Fruit fly (Drosophila melanogaster) whole organism, embryonic: ENCODE measurements around the gene CG6607.

ENCODE experiments used
- ATbp ChIP-seq: fragments of 200-800 bp; sonication (Bioruptor generic); optimal IDR thresholded peaks from 2 replicates; lab custom pipeline; 2017; ENCODE audit warnings: missing biosample characterization, mild to moderate bottlenecking, missing genetic modification characterization, missing genetic modification reagents
- Atf-2 ChIP-seq: fragments of 200-800 bp; sonication (Bioruptor generic); optimal IDR thresholded peaks from 2 replicates; lab custom pipeline; 2016; ENCODE audit warnings: missing biosample characterization, missing genetic modification characterization
- CG11085 ChIP-seq: fragments of 200-800 bp; sonication (Bioruptor generic); IDR thresholded peaks from 2 replicates; pipeline ENCODE4 v1.3.6; 2022; ENCODE audit warnings: missing biosample characterization, missing genetic modification characterization
- CG11504 ChIP-seq: fragments of 200-800 bp; sonication (Bioruptor generic); optimal IDR thresholded peaks from 3 replicates; lab custom pipeline; 2019; ENCODE audit warnings: missing biosample characterization, mild to moderate bottlenecking, missing genetic modification characterization, moderate library complexity
- CG11696 ChIP-seq: fragments of 200-800 bp; sonication (Bioruptor generic); IDR thresholded peaks from 2 replicates; pipeline ENCODE4 v1.3.6; 2022; ENCODE audit warnings: missing biosample characterization, missing genetic modification characterization
- CG12659 ChIP-seq: fragments of 200-800 bp; sonication (Bioruptor generic); optimal IDR thresholded peaks from 3 replicates; lab custom pipeline; 2017; ENCODE audit warnings: mild to moderate bottlenecking, missing biosample characterization, missing genetic modification reagents, missing genetic modification characterization
- CG13296 ChIP-seq: fragments of 200-800 bp; sonication (Bioruptor generic); optimal IDR thresholded peaks from 3 replicates; lab custom pipeline; 2018; ENCODE audit warnings: missing biosample characterization, mild to moderate bottlenecking, missing genetic modification characterization
- CG14667 ChIP-seq: fragments of 200-800 bp; sonication (Bioruptor generic); IDR thresholded peaks from 2 replicates; pipeline ENCODE4 v1.3.6; 2022; ENCODE audit warnings: missing biosample characterization, missing genetic modification characterization
- CG14860 ChIP-seq: fragments of 200-800 bp; sonication (Bioruptor generic); IDR thresholded peaks from 3 replicates; pipeline ENCODE4 v1.3.6; 2022; ENCODE audit warnings: missing biosample characterization, missing genetic modification characterization; ENCODE audit not compliant: partially characterized antibody
- CG17361 ChIP-seq: fragments of 200-800 bp; sonication (Bioruptor generic); IDR thresholded peaks from 3 replicates; pipeline ENCODE4 v1.3.6; 2022; ENCODE audit warnings: missing biosample characterization, missing genetic modification characterization
- CG1832 ChIP-seq: fragments of 200-800 bp; sonication (Bioruptor generic); optimal IDR thresholded peaks from 2 replicates; lab custom pipeline; 2017; ENCODE audit warnings: missing biosample characterization, mild to moderate bottlenecking, missing genetic modification characterization, inconsistent platforms
- CG18619 ChIP-seq: fragments of 200-800 bp; sonication (Bioruptor generic); optimal IDR thresholded peaks from 3 replicates; lab custom pipeline; 2017; ENCODE audit warnings: missing biosample characterization, mild to moderate bottlenecking, missing genetic modification characterization
- CG31224 ChIP-seq: fragments of 200-800 bp; sonication (Bioruptor generic); IDR thresholded peaks from 2 replicates; pipeline ENCODE4 v1.3.6; 2022; ENCODE audit warnings: missing biosample characterization, missing genetic modification characterization
- CG3163 ChIP-seq: fragments of 200-800 bp; sonication (Bioruptor generic); optimal IDR thresholded peaks from 3 replicates; lab custom pipeline; 2016; ENCODE audit warnings: missing biosample characterization, missing genetic modification characterization
- CG34376 ChIP-seq: fragments of 200-800 bp; sonication (Bioruptor generic); optimal IDR thresholded peaks from 2 replicates; lab custom pipeline; 2018; ENCODE audit warnings: missing biosample characterization, mild to moderate bottlenecking, missing genetic modification characterization
- CG6254 ChIP-seq: fragments of 200-800 bp; sonication (Bioruptor generic); optimal IDR thresholded peaks from 3 replicates; lab custom pipeline; 2017; ENCODE audit warnings: mild to moderate bottlenecking, missing biosample characterization, missing genetic modification reagents, missing genetic modification characterization
- CG6272 ChIP-seq: fragments of 200-800 bp; sonication (Bioruptor generic); IDR thresholded peaks from 2 replicates; pipeline ENCODE4 v1.3.6; 2022; ENCODE audit warnings: missing biosample characterization, missing genetic modification characterization
- CG6765 ChIP-seq: fragments of 200-800 bp; sonication (Bioruptor generic); optimal IDR thresholded peaks from 3 replicates; lab custom pipeline; 2017; ENCODE audit warnings: missing biosample characterization, mild to moderate bottlenecking, missing genetic modification characterization
- CG6813 ChIP-seq: fragments of 200-800 bp; sonication (Bioruptor generic); optimal IDR thresholded peaks from 2 replicates; lab custom pipeline; 2017; ENCODE audit warnings: missing biosample characterization, missing genetic modification characterization, mild to moderate bottlenecking, moderate library complexity, missing genetic modification reagents
- CG9215 ChIP-seq: fragments of 200-800 bp; sonication (Bioruptor generic); IDR thresholded peaks from 2 replicates; pipeline ENCODE4 v1.3.6; 2022; ENCODE audit warnings: missing biosample characterization, missing genetic modification characterization
- CG9876 ChIP-seq: fragments of 200-800 bp; sonication (Bioruptor generic); optimal IDR thresholded peaks from 2 replicates; lab custom pipeline; 2016; ENCODE audit warnings: missing biosample characterization, missing genetic modification characterization
- CG9932 ChIP-seq: fragments of 200-800 bp; sonication (Bioruptor generic); IDR thresholded peaks from 2 replicates; pipeline ENCODE4 v1.3.6; 2022; ENCODE audit warnings: missing biosample characterization, missing genetic modification characterization
- Camta ChIP-seq: fragments of 200-800 bp; sonication (Bioruptor generic); optimal IDR thresholded peaks from 2 replicates; lab custom pipeline; 2016; ENCODE audit warnings: missing biosample characterization, missing genetic modification characterization
- CrebB ChIP-seq: fragments of 200-800 bp; sonication (Bioruptor generic); optimal IDR thresholded peaks from 3 replicates; lab custom pipeline; 2018; ENCODE audit warnings: missing biosample characterization, mild to moderate bottlenecking, missing genetic modification characterization
- Gsc ChIP-seq: fragments of 200-800 bp; sonication (Bioruptor generic); IDR thresholded peaks from 2 replicates; pipeline ENCODE4 v1.3.6; 2022; ENCODE audit warnings: missing biosample characterization, missing genetic modification characterization
- HLH4C ChIP-seq: fragments of 200-800 bp; sonication (Bioruptor generic); IDR thresholded peaks from 3 replicates; pipeline ENCODE4 v1.3.6; 2022; ENCODE audit warnings: missing biosample characterization, missing genetic modification characterization; ENCODE audit not compliant: partially characterized antibody
- HmgZ ChIP-seq: fragments of 200-800 bp; sonication (Bioruptor generic); optimal IDR thresholded peaks from 2 replicates; lab custom pipeline; 2018; ENCODE audit warnings: missing biosample characterization, mild to moderate bottlenecking, missing genetic modification characterization
- Hmr ChIP-seq: fragments of 200-800 bp; sonication (Bioruptor generic); optimal IDR thresholded peaks from 3 replicates; lab custom pipeline; 2017; ENCODE audit warnings: mild to moderate bottlenecking, missing biosample characterization, missing genetic modification reagents, missing genetic modification characterization
- Hr39 ChIP-seq: fragments of >200 bp; optimal IDR thresholded peaks from 2 replicates; lab custom pipeline; 2017
- Hr78 ChIP-seq, 2 experiments: fragments of 200-800 bp in 1 of 2; fragments of >200 bp in 1 of 2; sonication (Bioruptor generic) in 1 of 2; optimal IDR thresholded peaks; 2 replicates each; lab custom pipeline; 2017 to 2019; ENCODE audit warnings: missing biosample characterization in 2 of 2, missing genetic modification characterization in 2 of 2, mild to moderate bottlenecking in 1 of 2, moderate library complexity in 1 of 2
- Med ChIP-seq: fragments of 200-800 bp; sonication (Bioruptor generic); peaks from one replicate; lab custom pipeline; 2016; ENCODE audit warnings: missing biosample characterization, missing genetic modification characterization, mild to moderate bottlenecking, inconsistent platforms, moderate library complexity
- Mrtf ChIP-seq: fragments of 200-800 bp; sonication (Bioruptor generic); IDR thresholded peaks from 3 replicates; pipeline ENCODE4 v1.3.6; 2022; ENCODE audit warnings: missing biosample characterization, missing genetic modification characterization
- NC2β ChIP-seq: fragments of 200-800 bp; sonication (Bioruptor generic); optimal IDR thresholded peaks from 2 replicates; lab custom pipeline; 2016; ENCODE audit warnings: missing biosample characterization, missing genetic modification characterization
- Nf-YB ChIP-seq: fragments of 200-800 bp; sonication (Bioruptor generic); optimal IDR thresholded peaks from 3 replicates; lab custom pipeline; 2019; ENCODE audit warnings: missing biosample characterization, mild to moderate bottlenecking, missing genetic modification characterization, moderate library complexity
- Sin3A ChIP-seq: fragments of >200 bp; optimal IDR thresholded peaks from 2 replicates; lab custom pipeline; 2018
- al ChIP-seq: fragments of 200-800 bp; sonication (Bioruptor generic); IDR thresholded peaks from 2 replicates; pipeline ENCODE4 v1.3.6; 2022; ENCODE audit warnings: missing biosample characterization, missing genetic modification characterization
- amos ChIP-seq: fragments of 200-800 bp; sonication (Bioruptor generic); IDR thresholded peaks from 2 replicates; pipeline ENCODE4 v1.3.6; 2022; ENCODE audit warnings: missing biosample characterization, missing genetic modification characterization; ENCODE audit not compliant: partially characterized antibody
- ash1 ChIP-seq: fragments of 200-800 bp; sonication (Bioruptor generic); optimal IDR thresholded peaks from 2 replicates; lab custom pipeline; 2018; ENCODE audit warnings: missing biosample characterization, mild to moderate bottlenecking, missing genetic modification characterization
- cad ChIP-seq: fragments of >200 bp; optimal IDR thresholded peaks from 2 replicates; lab custom pipeline; 2017; ENCODE audit warnings: missing biosample characterization, missing genetic modification characterization
- chif ChIP-seq, 2 experiments: fragments of 200-800 bp; sonication (Bioruptor generic); optimal IDR thresholded peaks; 3 replicates each; lab custom pipeline; 2016; ENCODE audit warnings: missing biosample characterization in 2 of 2, missing genetic modification characterization in 2 of 2
- croc ChIP-seq: fragments of 200-800 bp; sonication (Bioruptor generic); conservative IDR thresholded peaks from 3 replicates; pipeline ENCODE4 v1.3.6; 2022; ENCODE audit warnings: missing biosample characterization, missing genetic modification characterization
- exex ChIP-seq: fragments of 200-800 bp; sonication (Bioruptor generic); optimal IDR thresholded peaks from 4 replicates; lab custom pipeline; 2018; ENCODE audit warnings: missing biosample characterization, mild to moderate bottlenecking, missing genetic modification characterization, moderate library complexity
- gt ChIP-seq: fragments of 200-800 bp; sonication (Bioruptor generic); IDR thresholded peaks from 2 replicates; pipeline ENCODE4 v1.3.6; 2022; ENCODE audit warnings: missing biosample characterization, missing genetic modification characterization
- hb ChIP-seq: fragments of 200-800 bp; sonication (Bioruptor generic); IDR thresholded peaks from 3 replicates; pipeline ENCODE4 v1.3.6; 2022; ENCODE audit warnings: missing biosample characterization, missing genetic modification characterization; ENCODE audit not compliant: partially characterized antibody
- jigr1 ChIP-seq: fragments of 200-800 bp; sonication (Bioruptor generic); IDR thresholded peaks from 3 replicates; pipeline ENCODE4 v1.3.6; 2022; ENCODE audit warnings: missing biosample characterization, missing genetic modification characterization
- kah ChIP-seq: fragments of 200-800 bp; sonication (Bioruptor generic); optimal IDR thresholded peaks from 2 replicates; lab custom pipeline; 2018; ENCODE audit warnings: missing biosample characterization, mild to moderate bottlenecking, missing genetic modification characterization
- lmd ChIP-seq: fragments of 200-800 bp; sonication (Bioruptor generic); IDR thresholded peaks from 2 replicates; pipeline ENCODE4 v1.3.6; 2022; ENCODE audit warnings: missing biosample characterization, missing genetic modification characterization
- maf-S ChIP-seq: fragments of 200-800 bp; sonication (Bioruptor generic); optimal IDR thresholded peaks from 2 replicates; lab custom pipeline; 2016; ENCODE audit warnings: missing biosample characterization, missing genetic modification characterization
- odd ChIP-seq: fragments of 200-800 bp; sonication (Bioruptor generic); optimal IDR thresholded peaks from 2 replicates; lab custom pipeline; 2017; ENCODE audit warnings: missing biosample characterization, mild to moderate bottlenecking, missing genetic modification characterization
- prd ChIP-seq, 3 experiments: fragments of >200 bp in 2 of 3; fragments of 200-800 bp in 1 of 3; sonication (Bioruptor generic) in 1 of 3; optimal IDR thresholded peaks in 2 of 3; IDR thresholded peaks in 1 of 3; 2 replicates in 2 of 3; 3 replicates in 1 of 3; pipeline versions ENCODE4 v1.3.6 to Lab custom; 2017 to 2022; ENCODE audit warnings: missing biosample characterization in 1 of 3, missing genetic modification characterization in 1 of 3
- pzg ChIP-seq: fragments of 200-800 bp; sonication (Bioruptor generic); optimal IDR thresholded peaks from 3 replicates; lab custom pipeline; 2018; ENCODE audit warnings: missing biosample characterization, mild to moderate bottlenecking, missing genetic modification characterization, moderate library complexity
- yki ChIP-seq: fragments of >200 bp; optimal IDR thresholded peaks from 3 replicates; lab custom pipeline; 2018

Gene CG6607

DNA sequence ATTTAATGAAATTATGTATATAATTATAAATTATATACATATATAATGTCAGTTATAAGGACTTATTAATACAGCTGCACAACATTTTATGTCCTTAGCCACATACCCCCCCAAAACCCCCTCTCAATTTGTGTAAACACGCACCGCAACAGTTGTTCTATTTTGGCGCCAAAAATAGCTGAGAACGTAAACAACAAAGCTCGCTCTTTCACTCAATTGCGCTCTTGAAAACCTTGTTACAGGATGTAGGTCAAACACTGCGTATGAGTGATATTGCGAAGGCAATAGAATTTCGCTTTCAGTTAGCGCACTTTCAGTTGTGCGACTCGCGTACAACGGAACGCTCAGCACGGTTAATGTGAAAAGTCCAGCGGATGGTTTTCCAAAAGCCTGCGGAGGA, 16.5 kb downstream of the CG6607 start, which contains the start of gene Esyt2 (continued):
- TF ChIP-seq CG14667 (GFP tag; lab: Robert Waterston, UW) (no peak), al (GFP tag; lab: Robert Waterston, UW) (0 out of 2 replicates have a peak, but pooled peaks have one; percentile 46), CG17361 (no peak), chif (GFP tag; optimal IDR thresholded peaks at IDR 0.05; lab: Kevin White, UChicago) (no peak), Nf-YB (GFP tag; lab: Kevin White, UChicago) (no peak), CG6813 (GFP tag; lab: Kevin White, UChicago) (peak; percentile 62), CrebB (tag; lab: Kevin White, UChicago) (no peak), CG3163 (GFP tag; lab: Kevin White, UChicago) (no peak), CG11696 (GFP tag; lab: Robert Waterston, UW) (no peak), Camta (GFP tag; lab: Kevin White, UChicago) (no peak), pzg (no peak), HLH4C (no peak), maf-S (GFP tag; lab: Kevin White, UChicago) (no peak), Med (GFP tag; lab: Kevin White, UChicago) (peak; percentile 79), NC2β (GFP tag; lab: Kevin White, UChicago) (no peak), CG13296 (GFP tag; lab: Kevin White, UChicago) (peak; percentile 20), exex (tag; lab: Kevin White, UChicago) (no peak), Hr78 (GFP tag; optimal IDR thresholded peaks at IDR 0.05; lab: Kevin White, UChicago) (no peak), CG31224 (GFP tag; lab: Robert Waterston, UW) (peak; percentile 59; the same call in 1 of the 2 replicates), CG6272 (GFP tag; lab: Robert Waterston, UW) (no peak), Atf-2 (no peak), odd (GFP tag; lab: Kevin White, UChicago) (no peak), Gsc (no peak), yki (lab: Kevin White, UChicago) (no peak), CG6254 (no peak), CG11085 (no peak), Hmr (GFP tag; lab: Kevin White, UChicago) (peak; percentile 83), Sin3A (lab: Kevin White, UChicago) (no peak), jigr1 (GFP tag; lab: Robert Waterston, UW) (no peak), CG12659 (GFP tag; lab: Kevin White, UChicago) (no peak), CG11504 (no peak), CG1832 (GFP tag; lab: Kevin White, UChicago) (no peak), cad (GFP tag; lab: Kevin White, UChicago) (no peak), CG9932 (peak; percentile 78), HmgZ (tag; lab: Kevin White, UChicago) (no peak), prd (optimal IDR thresholded peaks at IDR 0.05; lab: Kevin White, UChicago) (no peak), prd (GFP tag; IDR thresholded peaks at IDR 0.05; lab: Robert Waterston, UW) (peak; percentile 27; the same call in 1 of the 3 replicates), Hr39 (lab: Kevin White, UChicago) (no peak), CG9215 (GFP tag; lab: Robert Waterston, UW) (no peak), CG18619 (peak; percentile 45), gt (GFP tag; lab: Robert Waterston, UW) (no peak), ATbp (GFP tag; lab: Kevin White, UChicago) (peak; percentile 13), CG9876 (GFP tag; lab: Kevin White, UChicago) (no peak), croc (GFP tag; lab: Robert Waterston, UW) (no peak), amos (GFP tag; lab: Robert Waterston, UW) (no peak), kah (GFP tag; lab: Kevin White, UChicago) (peak; percentile 65), hb (no peak), Mrtf (GFP tag; lab: Robert Waterston, UW) (no peak), CG34376 (GFP tag; lab: Kevin White, UChicago) (no peak), lmd (GFP tag; lab: Robert Waterston, UW) (peak; percentile 49; the same call in 1 of the 2 replicates), ash1 (GFP tag; lab: Kevin White, UChicago) (no peak), CG6765 (GFP tag; lab: Kevin White, UChicago) (no peak), CG14860 (GFP tag; lab: Robert Waterston, UW) (no peak)
